Worm (Caenorhabditis elegans): ENCODE measurements around the gene noah-2.

The noah-2 gene

ce11 chrIV:14098540-14099098 lies 7.6 kb downstream of the noah-2 start:
- TF ChIP-seq bed-2 (GFP tag; IDR thresholded peaks at IDR 0.05) (no peak), fkh-3 (tag; optimal IDR thresholded peaks at IDR 0.05) (no peak), F10E7.11 (tag; optimal IDR thresholded peaks at IDR 0.05) (no peak), ztf-25 (GFP tag; IDR thresholded peaks at IDR 0.05) (no peak), hlh-26 (GFP tag; conservative IDR thresholded peaks at IDR 0.05) (no peak), ceh-79 (tag; optimal IDR thresholded peaks at IDR 0.05) (no peak), cebp-2 (GFP tag; IDR thresholded peaks at IDR 0.05) (no peak), lin-40 (tag; optimal IDR thresholded peaks at IDR 0.05) (peak; percentile 45), mcd-1 (GFP tag; IDR thresholded peaks at IDR 0.05) (peak; percentile 16; the same call in 1 of the 2 replicates), zfh-2 (GFP tag; conservative IDR thresholded peaks at IDR 0.05) (peak; percentile 87), egrh-3 (GFP tag; IDR thresholded peaks at IDR 0.05) (peak; percentile 95), attf-5 (GFP tag; optimal IDR thresholded peaks at IDR 0.05) (peak; percentile 2)

DNA sequence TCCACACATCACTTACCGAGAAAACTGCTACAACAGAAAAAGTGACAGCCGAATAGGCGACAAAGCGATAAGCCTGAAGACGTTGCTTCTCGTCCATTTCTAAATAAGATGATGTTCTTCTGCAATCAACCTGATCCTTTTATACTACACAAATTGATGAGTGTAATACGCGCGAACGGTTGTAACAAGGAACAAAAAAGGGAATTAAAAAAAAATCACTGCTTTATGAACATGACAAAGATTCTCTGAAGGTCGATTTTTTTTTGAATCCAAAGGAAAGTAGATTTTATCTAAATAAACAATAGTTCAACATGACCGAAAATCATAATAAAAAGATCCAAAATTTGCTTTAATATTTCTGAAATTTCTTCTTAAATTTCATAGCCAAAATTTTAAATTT lies 8.2 kb downstream of the noah-2 start, which contains the start of gene col-133:
Gene col-133, minus strand, starts transcription at position 101 of the 400 bp plus-strand sequence.
- TF ChIP-seq snpc-1.1 (tag; optimal IDR thresholded peaks at IDR 0.05; ENCODE audit: insufficient read depth): no peak
- TF ChIP-seq F10E7.11 (tag; optimal IDR thresholded peaks at IDR 0.05): no peak
- TF ChIP-seq ama-1 (optimal IDR thresholded peaks at IDR 0.05): no peak
- TF ChIP-seq ama-1 (GFP tag; optimal IDR thresholded peaks at IDR 0.05): no peak
- TF ChIP-seq Y67H2A.10 (GFP tag; conservative IDR thresholded peaks at IDR 0.05): no peak
- TF ChIP-seq nfyb-1 (GFP tag; IDR thresholded peaks at IDR 0.05): no peak
- TF ChIP-seq sea-2 (GFP tag; IDR thresholded peaks at IDR 0.05): no peak
- no peak for TF ChIP-seq K12H6.12 (tag; optimal IDR thresholded peaks at IDR 0.05)
- no peak for TF ChIP-seq rcor-1 (GFP tag; IDR thresholded peaks at IDR 0.05)
- no peak for TF ChIP-seq mxl-1 (tag; optimal IDR thresholded peaks at IDR 0.05)
- TF ChIP-seq cebp-2 (GFP tag; IDR thresholded peaks at IDR 0.05): no peak
- TF ChIP-seq mcd-1 (GFP tag; IDR thresholded peaks at IDR 0.05): no peak
- TF ChIP-seq him-1 (tag; optimal IDR thresholded peaks at IDR 0.05): no peak
- TF ChIP-seq tbx-9 (tag; optimal IDR thresholded peaks at IDR 0.05; ENCODE audit: borderline replicate concordance): no peak
- no peak for TF ChIP-seq lin-40 (tag; optimal IDR thresholded peaks at IDR 0.05)
- TF ChIP-seq lsl-1 (GFP tag; optimal IDR thresholded peaks at IDR 0.05): no peak
- no peak for TF ChIP-seq gei-17 (GFP tag; optimal IDR thresholded peaks at IDR 0.05)
- TF ChIP-seq ceh-27 (GFP tag; optimal IDR thresholded peaks at IDR 0.05): no peak
- TF ChIP-seq attf-3 (GFP tag; conservative IDR thresholded peaks at IDR 0.05): no peak
- TF ChIP-seq atf-7 (tag; optimal IDR thresholded peaks at IDR 0.05): no peak

- TF ChIP-seq cebp-1 (GFP tag; IDR thresholded peaks at IDR 0.05) (0 out of 2 replicates have a peak, but pooled peaks have one; percentile 22), cebp-1 (tag; optimal IDR thresholded peaks at IDR 0.05) (no peak), attf-5 (GFP tag; optimal IDR thresholded peaks at IDR 0.05) (peak; percentile 24), nhr-80 (tag; optimal IDR thresholded peaks at IDR 0.05) (peak; percentile 19), snpc-4 (GFP tag; optimal IDR thresholded peaks at IDR 0.05) (no peak), snpc-4 (tag; optimal IDR thresholded peaks at IDR 0.05) (peak in 1 of 4 experiments; percentile 45), egl-44 (GFP tag; IDR thresholded peaks at IDR 0.05) (no peak), snpc-1.1 (tag; optimal IDR thresholded peaks at IDR 0.05; ENCODE audit: insufficient read depth) (no peak), mcd-1 (GFP tag; IDR thresholded peaks at IDR 0.05) (peak; percentile 19; the same call in 1 of the 2 replicates), Y95B8A.8 (GFP tag; IDR thresholded peaks at IDR 0.05) (no peak)
These were observed 12.0 kb downstream of the noah-2 start, which contains the start of gene F52B11.5 for ce11 chrIV:14103054-14103453. Gene F52B11.5, minus strand, starts transcription at chrIV:14103231.

Measured in whole organism, young adult.